Fruit fly (Drosophila melanogaster): ENCODE results near the gene CG7810.

DNA sequence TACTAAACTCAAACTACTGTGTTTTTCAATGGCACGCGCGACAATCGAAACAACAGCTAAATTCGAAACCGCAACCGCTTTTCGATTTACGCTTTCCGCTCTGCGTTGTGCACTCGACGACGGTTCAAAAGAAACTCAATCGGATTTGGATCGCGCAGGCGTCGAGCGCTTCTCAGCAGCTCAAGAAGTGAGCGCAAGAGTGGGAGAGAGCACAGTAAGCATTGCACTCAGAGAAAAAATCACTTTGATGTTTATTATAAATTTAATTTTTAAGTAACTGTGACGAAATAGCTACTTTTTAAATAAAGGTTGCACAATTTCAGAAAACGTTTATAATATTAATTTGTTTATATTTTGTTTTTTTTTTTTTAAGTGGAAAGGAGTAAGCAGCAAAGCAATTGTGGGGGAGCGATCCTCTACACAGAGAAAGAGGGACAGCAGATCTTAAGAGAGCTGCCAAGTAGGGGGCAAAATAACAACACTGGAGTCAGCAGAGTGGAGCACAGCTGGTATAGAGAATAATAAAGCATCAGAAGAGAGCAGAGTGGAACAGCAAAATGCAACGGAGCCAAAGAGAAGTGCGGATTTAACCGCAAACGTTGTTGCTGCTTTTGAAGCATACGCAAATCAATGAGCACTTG lies 33.3 kb downstream of the CG7810 start:
- TF ChIP-seq rn (GFP tag; IDR thresholded peaks at IDR 0.05), result peak; percentile 99
- TF ChIP-seq fd96Ca (GFP tag; IDR thresholded peaks at IDR 0.05), result peak; percentile 98
- TF ChIP-seq CG8159 (tag; optimal IDR thresholded peaks at IDR 0.05), result peak; percentile 98
- peak; percentile 98 for TF ChIP-seq CG15710 (tag; optimal IDR thresholded peaks at IDR 0.05)
- TF ChIP-seq CG17806 (tag; optimal IDR thresholded peaks at IDR 0.05), result peak; percentile 99
- TF ChIP-seq CG8301 (tag; optimal IDR thresholded peaks at IDR 0.05), result peak; percentile 98
- TF ChIP-seq EcR (GFP tag; optimal IDR thresholded peaks at IDR 0.05), result peak; percentile 81
